Worm (Caenorhabditis elegans): ENCODE data around the gene F43G6.8.
A peak's percentile ranks its signal among the peaks of the same experiment; 100 is the strongest.

F43G6.8 gene

DNA sequence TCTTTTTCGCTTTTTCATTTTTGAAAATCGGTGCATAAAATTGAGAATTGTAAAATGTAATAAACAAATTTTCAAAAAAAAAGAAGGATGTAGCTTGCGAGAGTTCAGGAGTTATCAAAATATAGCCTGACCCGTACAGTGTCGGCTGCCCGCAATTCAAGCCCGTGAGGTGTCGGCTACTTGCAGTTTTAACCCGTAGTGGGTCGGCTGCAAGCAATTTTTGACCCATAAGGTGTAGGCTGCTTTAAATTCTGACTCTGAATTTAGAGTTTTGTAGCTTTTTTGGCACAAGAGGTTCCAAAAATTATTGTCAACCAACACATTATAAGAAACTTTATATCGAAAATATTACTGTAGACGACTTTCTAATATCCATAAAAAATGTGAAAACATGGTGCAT, 32.1 kb upstream of the F43G6.8 start:
- no peak for TF ChIP-seq C06A6.2 (GFP tag; conservative IDR thresholded peaks at IDR 0.05)
- peak; percentile 22 for TF ChIP-seq ama-1 (optimal IDR thresholded peaks at IDR 0.05)
- no peak for TF ChIP-seq ama-1 (GFP tag; optimal IDR thresholded peaks at IDR 0.05)
- no peak for TF ChIP-seq lin-35 (GFP tag; optimal IDR thresholded peaks at IDR 0.05)
- peak; percentile 32; the same call in 1 of the 2 replicates for TF ChIP-seq K11D2.4 (GFP tag; IDR thresholded peaks at IDR 0.05)
- TF ChIP-seq cebp-2 (GFP tag; IDR thresholded peaks at IDR 0.05), result no peak
- TF ChIP-seq repo-1 (tag; optimal IDR thresholded peaks at IDR 0.05), result no peak
- TF ChIP-seq Y95B8A.8 (GFP tag; IDR thresholded peaks at IDR 0.05), result 0 out of 2 replicates have a peak, but pooled peaks have one; percentile 29
- no peak for TF ChIP-seq snpc-4 (GFP tag; optimal IDR thresholded peaks at IDR 0.05)
- TF ChIP-seq snpc-4 (tag; optimal IDR thresholded peaks at IDR 0.05), result peak; percentile 70 to 77 (median 75)
- no peak for TF ChIP-seq die-1 (tag; optimal IDR thresholded peaks at IDR 0.05)

DNA sequence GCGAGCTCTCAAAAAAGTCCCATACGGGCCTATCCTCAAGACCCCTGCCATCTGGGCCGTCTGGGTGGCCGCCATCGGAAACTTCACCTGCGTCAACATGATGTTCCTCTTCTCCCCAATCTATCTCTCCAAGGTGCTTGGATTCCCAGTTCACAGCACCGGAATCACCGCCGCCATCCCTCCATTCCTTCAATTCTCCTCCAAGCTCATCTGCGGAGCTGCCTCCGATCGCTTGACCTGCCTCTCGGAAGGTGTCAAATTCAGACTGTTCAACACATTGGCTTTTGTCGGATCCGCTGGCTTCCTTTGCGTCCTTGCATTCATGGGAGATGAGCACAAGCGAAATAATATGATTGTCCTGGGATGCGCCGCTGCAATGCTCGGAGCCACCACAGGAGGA, 31.1 kb upstream of the F43G6.8 start:
- peak; percentile 76 for TF ChIP-seq zfh-2 (GFP tag; conservative IDR thresholded peaks at IDR 0.05)
- no peak for TF ChIP-seq Y79H2A.3 (GFP tag; conservative IDR thresholded peaks at IDR 0.05)

DNA sequence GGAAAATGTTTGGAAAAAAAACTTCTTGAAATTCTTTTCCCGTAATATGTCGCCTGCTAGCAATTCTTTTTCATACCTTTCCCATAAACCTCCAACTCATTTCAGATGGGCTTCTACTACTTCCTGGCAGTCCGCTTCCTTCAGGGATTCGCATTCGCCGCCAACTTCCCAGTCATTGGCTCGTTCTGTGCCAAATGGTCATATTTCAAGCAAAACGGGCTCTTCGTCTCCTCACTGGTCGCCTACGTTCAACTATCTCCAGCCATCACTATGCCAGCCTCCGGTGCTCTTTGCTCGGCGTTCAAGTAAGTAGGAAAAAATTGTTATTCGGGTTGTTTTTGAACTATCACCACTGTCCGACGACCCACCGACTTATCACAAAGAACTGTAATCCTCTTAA, 30.2 kb upstream of the F43G6.8 start:
- TF ChIP-seq attf-5 (GFP tag; optimal IDR thresholded peaks at IDR 0.05) (no peak), Y53F4B.3 (GFP tag; IDR thresholded peaks at IDR 0.05) (no peak), Y53G8AR.9 (GFP tag; conservative IDR thresholded peaks at IDR 0.05) (0 out of 2 replicates have a peak, but pooled peaks have one; percentile 20), ceh-100 (GFP tag; IDR thresholded peaks at IDR 0.05) (no peak), cebp-1 (GFP tag; IDR thresholded peaks at IDR 0.05) (no peak), cebp-1 (tag; optimal IDR thresholded peaks at IDR 0.05) (no peak)

DNA sequence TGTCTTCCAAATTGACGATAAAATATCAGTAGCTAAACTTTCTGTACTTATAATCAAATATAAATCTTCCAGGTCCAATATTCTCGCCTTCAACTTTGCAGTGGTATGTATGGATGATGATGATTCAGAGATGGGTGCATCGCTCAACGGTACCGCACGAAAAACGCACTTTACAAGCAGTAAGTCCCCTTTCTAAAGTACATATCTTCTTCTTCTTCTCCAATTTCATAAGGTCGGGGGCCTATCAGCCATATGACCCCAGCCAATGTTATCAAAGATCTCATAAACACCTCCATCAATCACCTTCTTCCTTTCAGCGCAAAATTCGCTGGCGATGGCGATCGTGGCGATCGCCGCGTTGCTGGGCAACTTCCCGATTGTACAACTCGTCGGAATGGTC, 29.5 kb upstream of the F43G6.8 start:
- TF ChIP-seq T26A5.8 (tag; optimal IDR thresholded peaks at IDR 0.05) (no peak), hsf-1 (GFP tag; IDR thresholded peaks at IDR 0.05) (no peak), F49E8.2 (tag; optimal IDR thresholded peaks at IDR 0.05; ENCODE audit: insufficient read depth) (no peak), Y53G8AR.9 (GFP tag; conservative IDR thresholded peaks at IDR 0.05) (0 out of 2 replicates have a peak, but pooled peaks have one; percentile 26)

DNA sequence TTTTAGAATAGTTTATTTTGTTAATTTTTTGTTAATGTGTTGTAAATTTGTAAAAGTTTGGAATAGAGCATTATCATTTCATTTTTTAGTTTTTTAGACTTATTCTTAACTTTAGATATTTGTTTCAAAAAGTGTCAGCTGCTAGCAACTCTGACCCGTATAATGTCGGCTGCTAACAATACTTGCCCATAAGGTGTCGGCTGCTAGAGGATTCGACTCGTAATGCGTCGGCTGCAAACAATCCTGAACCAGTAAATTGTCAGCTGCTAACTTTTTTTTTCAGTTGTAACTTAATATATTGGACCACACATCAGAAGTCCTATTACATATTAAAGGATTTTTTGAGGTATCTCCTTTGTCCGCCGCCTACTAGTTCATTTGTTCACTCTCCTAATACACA, 28.9 kb upstream of the F43G6.8 start:
- TF ChIP-seq snpc-4 (GFP tag; optimal IDR thresholded peaks at IDR 0.05) (peak; percentile 27), snpc-4 (tag; optimal IDR thresholded peaks at IDR 0.05) (peak in 3 of 4 experiments; percentile 37 to 78 (median 67)), ceh-100 (GFP tag; IDR thresholded peaks at IDR 0.05) (no peak), snpc-1.1 (tag; optimal IDR thresholded peaks at IDR 0.05; ENCODE audit: insufficient read depth) (peak; percentile 34), ztf-26 (tag; optimal IDR thresholded peaks at IDR 0.05) (no peak)

DNA sequence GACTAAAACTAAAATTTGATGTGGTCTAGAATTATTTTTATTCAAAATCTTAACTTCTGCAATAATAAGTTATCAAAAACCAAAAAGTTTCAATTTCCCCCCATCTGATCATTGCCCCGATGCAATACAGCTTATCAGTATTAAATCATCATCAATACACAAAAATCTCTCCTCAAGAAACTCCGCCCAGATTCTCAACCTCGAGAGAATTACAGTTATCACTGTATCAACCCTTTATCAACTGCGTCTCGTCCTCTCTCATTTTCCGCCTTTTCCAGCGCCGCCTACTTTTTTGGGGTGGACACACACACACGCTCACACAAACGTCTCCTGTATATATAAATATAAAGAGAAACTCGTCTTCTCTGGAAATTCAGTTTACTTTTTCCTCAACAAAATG, 28.4 kb upstream of the F43G6.8 start, which contains the start of gene T27D12.1:
Gene T27D12.1, plus strand, starts transcription at position 301 of the 400 bp plus-strand sequence.
- TF ChIP-seq madf-6 (GFP tag; IDR thresholded peaks at IDR 0.05) (no peak), T07F8.4 (tag; optimal IDR thresholded peaks at IDR 0.05) (no peak), zim-3 (tag; optimal IDR thresholded peaks at IDR 0.05) (no peak), ztf-6 (GFP tag; IDR thresholded peaks at IDR 0.05) (no peak), lir-1 (GFP tag; conservative IDR thresholded peaks at IDR 0.05) (no peak), attf-6 (GFP tag; IDR thresholded peaks at IDR 0.05) (no peak), cebp-2 (GFP tag; IDR thresholded peaks at IDR 0.05) (no peak), ceh-40 (GFP tag; IDR thresholded peaks at IDR 0.05) (no peak), nhr-90 (tag; optimal IDR thresholded peaks at IDR 0.05) (no peak), ceh-58 (GFP tag; IDR thresholded peaks at IDR 0.05) (no peak), F33H1.4 (GFP tag; IDR thresholded peaks at IDR 0.05) (no peak), T26A5.8 (tag; optimal IDR thresholded peaks at IDR 0.05) (no peak)
